Worm (Caenorhabditis elegans) whole organism, late embryonic: ENCODE data around the gene fbxc-44.

Experiments
- Y22D7AL.16 ChIP-seq: sonication (generic microtip); optimal IDR thresholded peaks from 2 replicates; lab custom pipeline; 2016; ENCODE audit warnings: missing genetic modification characterization, missing compliant biosample characterization
- ahr-1 ChIP-seq: sonication (generic microtip); optimal IDR thresholded peaks from 2 replicates; lab custom pipeline; 2016; ENCODE audit warnings: missing genetic modification characterization, missing compliant biosample characterization
- ceh-18 ChIP-seq: sonication (generic microtip); optimal IDR thresholded peaks from 2 replicates; lab custom pipeline; 2016; ENCODE audit warnings: missing genetic modification characterization, missing compliant biosample characterization
- lin-11 ChIP-seq: fragments of 200-800 bp; sonication (Bioruptor generic); optimal IDR thresholded peaks from 2 replicates; lab custom pipeline; 2018; ENCODE audit warnings: mild to moderate bottlenecking, missing genetic modification characterization, missing compliant biosample characterization
- unc-86 ChIP-seq: sonication (generic microtip); optimal IDR thresholded peaks from 2 replicates; lab custom pipeline; 2016; ENCODE audit warnings: missing genetic modification characterization, missing compliant biosample characterization

DNA sequence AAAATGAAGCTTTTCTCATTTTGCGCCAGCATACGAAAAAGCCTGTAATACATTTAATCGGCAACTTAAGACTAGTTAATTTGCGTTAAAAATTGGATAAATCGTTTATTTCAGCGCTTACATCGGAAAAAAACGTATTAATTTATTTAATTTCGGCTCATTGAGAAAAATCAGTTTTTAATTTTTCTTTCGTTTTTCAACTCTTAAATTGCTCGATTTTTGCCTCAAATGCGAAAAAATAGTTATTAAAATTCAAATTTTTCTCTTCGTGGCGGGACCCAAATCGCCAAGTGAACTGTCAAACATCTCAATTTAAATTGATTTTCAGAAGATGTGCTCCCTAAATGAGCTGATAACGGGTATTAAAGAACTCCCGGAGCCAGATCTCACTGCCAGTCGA lies 14.6 kb downstream of the fbxc-44 start, which contains the start of gene C16A11.5:
- TF ChIP-seq ceh-18 (tag; lab: Kevin White, UChicago), result no peak
- TF ChIP-seq unc-86 (tag; lab: Kevin White, UChicago), result no peak
- TF ChIP-seq lin-11 (tag; lab: Kevin White, UChicago), result no peak
- no peak for TF ChIP-seq ahr-1 (tag; lab: Kevin White, UChicago)
- TF ChIP-seq Y22D7AL.16 (tag; lab: Kevin White, UChicago), result no peak
